Worm (Caenorhabditis elegans) whole organism, L4 larva: ENCODE results near the gene pei-2.

ENCODE experiments used
- F49E8.2 ChIP-seq: sonication (generic microtip); optimal IDR thresholded peaks from 2 replicates; lab custom pipeline; 2016; ENCODE audit warnings: missing compliant biosample characterization, mild to moderate bottlenecking, missing genetic modification characterization, borderline replicate concordance
- T26A8.4 ChIP-seq: fragments of 200-800 bp; sonication (Bioruptor generic); IDR thresholded peaks from 2 replicates; pipeline ENCODE4 v1.3.6; 2022; ENCODE audit warnings: missing genetic modification characterization, missing compliant biosample characterization
- Y5F2A.4 ChIP-seq: fragments of 200-800 bp; sonication (Bioruptor generic); optimal IDR thresholded peaks from 2 replicates; lab custom pipeline; 2018; ENCODE audit warnings: mild to moderate bottlenecking, missing genetic modification characterization, missing compliant biosample characterization
- lsy-2 ChIP-seq, 2 experiments: fragments of 150-350 bp in 1 of 2; sonication (generic microtip) in 1 of 2; optimal IDR thresholded peaks; 2 replicates each; lab custom pipeline; 2014 to 2017; ENCODE audit warnings: missing biosample characterization in 2 of 2, missing genetic modification characterization in 2 of 2
- mep-1 ChIP-seq: fragments of 150-350 bp; sonication (generic microtip); optimal IDR thresholded peaks from 3 replicates; lab custom pipeline; 2014; ENCODE audit warnings: missing biosample characterization, missing genetic modification characterization
- snpc-1.2 ChIP-seq: fragments of 200-800 bp; sonication (Bioruptor generic); IDR thresholded peaks from 2 replicates; pipeline ENCODE4 v1.3.6; 2022; ENCODE audit warnings: missing genetic modification reagents, missing genetic modification characterization, missing compliant biosample characterization
- spr-1 ChIP-seq: sonication (generic microtip); optimal IDR thresholded peaks from 2 replicates; lab custom pipeline; 2016; ENCODE audit warnings: mild to moderate bottlenecking, missing genetic modification characterization, missing compliant biosample characterization
- unc-130 ChIP-seq: sonication (generic microtip); optimal IDR thresholded peaks from 2 replicates; lab custom pipeline; 2016; ENCODE audit warnings: missing genetic modification reagents, missing genetic modification characterization, missing compliant biosample characterization
- unc-62 ChIP-seq, 3 experiments: fragments of 150-350 bp in 1 of 3; sonication (generic microtip); optimal IDR thresholded peaks in 2 of 3; peaks in 1 of 3; 1 replicate in 1 of 3; 2 replicates in 2 of 3; lab custom pipeline; 2014 to 2017; ENCODE audit warnings: missing biosample characterization in 3 of 3, missing genetic modification characterization in 3 of 3, missing genetic modification reagents in 3 of 3, missing genotype in 1 of 3

pei-2 gene

DNA sequence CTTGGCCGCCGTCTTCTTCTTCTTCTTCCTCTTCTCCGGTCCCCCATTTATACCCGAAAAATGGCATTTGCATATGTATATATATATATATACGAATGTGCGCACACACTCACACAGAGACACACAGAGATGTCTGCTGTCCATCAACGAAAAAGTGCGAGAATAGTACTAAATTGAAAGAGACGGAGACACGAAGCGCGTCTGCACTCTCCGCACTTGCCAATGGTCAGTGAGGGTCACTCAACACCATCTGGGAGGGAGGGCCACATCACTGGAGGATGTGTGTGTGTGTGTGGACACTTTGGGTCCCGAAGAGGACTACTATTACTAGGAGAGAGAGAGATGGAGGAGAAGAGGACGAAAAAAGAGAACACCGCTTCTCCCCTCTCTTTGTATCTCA, 48.1 kb downstream of the pei-2 start (continued):
- TF ChIP-seq lsy-2 (tag; optimal IDR thresholded peaks at IDR 0.05; lab: Kevin White, UChicago) = peak; percentile 34 to 50
- TF ChIP-seq spr-1 (tag; lab: Kevin White, UChicago) = peak; percentile 1
- TF ChIP-seq mep-1 = peak; percentile 78

DNA sequence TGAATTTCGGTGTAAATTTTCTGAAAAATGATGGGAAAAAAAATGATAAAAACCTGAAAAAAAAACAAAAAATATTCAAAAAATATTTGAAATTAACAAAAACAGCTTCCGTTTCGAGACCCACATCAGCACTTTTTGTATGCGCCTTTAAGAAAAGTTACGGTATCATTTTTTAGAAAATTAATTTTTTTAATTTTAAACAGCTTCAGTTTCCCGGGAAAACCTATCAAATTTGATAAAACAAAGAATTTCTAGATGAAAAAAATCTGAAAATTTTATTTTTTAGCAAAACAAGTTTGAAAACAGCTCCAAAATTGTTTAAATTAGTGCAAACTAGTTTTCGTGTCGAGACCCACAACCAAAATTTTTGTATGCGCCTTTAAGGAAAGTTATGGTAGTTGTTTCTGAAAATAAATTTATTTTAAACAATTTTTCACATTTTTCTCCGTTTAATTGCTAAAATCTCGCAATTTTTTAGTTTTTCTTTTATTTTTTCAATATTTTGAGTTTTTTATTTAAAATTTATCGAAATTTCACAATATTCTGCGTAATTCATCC, 54.2 kb downstream of the pei-2 start:
- peak; percentile 13 for TF ChIP-seq unc-130 (GFP tag; lab: Kevin White, UChicago)
- TF ChIP-seq F49E8.2 (tag; lab: Kevin White, UChicago) = peak; percentile 75
- no peak for TF ChIP-seq unc-62 (GFP tag; optimal IDR thresholded peaks at IDR 0.05 in 1 of 2; lab: Kevin White, UChicago)
- no peak for TF ChIP-seq unc-62 (tag; optimal IDR thresholded peaks at IDR 0.05; lab: Kevin White, UChicago)
- TF ChIP-seq snpc-1.2 = 0 out of 2 replicates have a peak, but pooled peaks have one; percentile 12
- TF ChIP-seq Y5F2A.4 (GFP tag; lab: Kevin White, UChicago) = no peak
- peak in 1 of 2 experiments; percentile 47 for TF ChIP-seq lsy-2 (tag; optimal IDR thresholded peaks at IDR 0.05; lab: Kevin White, UChicago)
- TF ChIP-seq T26A8.4 (GFP tag; lab: Robert Waterston, UW) = no peak
